Worm (Caenorhabditis elegans) whole organism, mixed stage, embryonic: Measurements from ENCODE around the gene C28D4.8.

Source experiments
- M03D4.4 ChIP-seq: sonication (generic microtip); optimal IDR thresholded peaks from 2 replicates; lab custom pipeline; 2017; ENCODE audit warnings: mild to moderate bottlenecking, missing genetic modification characterization, missing compliant biosample characterization
- bed-3 ChIP-seq: fragments of 200-800 bp; sonication (Bioruptor generic); optimal IDR thresholded peaks from 3 replicates; lab custom pipeline; 2018; ENCODE audit warnings: mild to moderate bottlenecking, missing genetic modification characterization, moderate library complexity, missing compliant biosample characterization
- blmp-1 ChIP-seq: fragments of 150-350 bp; optimal IDR thresholded peaks from 2 replicates; lab custom pipeline; 2014; ENCODE audit warnings: missing biosample characterization, missing genetic modification characterization
- ceh-39 ChIP-seq: fragments of 150-350 bp; optimal IDR thresholded peaks from 2 replicates; lab custom pipeline; 2014; ENCODE audit warnings: missing biosample characterization, missing genetic modification characterization
- ceh-43 ChIP-seq: fragments of 200-800 bp; sonication (Bioruptor generic); optimal IDR thresholded peaks from 2 replicates; lab custom pipeline; 2018; ENCODE audit warnings: mild to moderate bottlenecking, missing genetic modification characterization, moderate library complexity, missing compliant biosample characterization
- ceh-83 ChIP-seq: fragments of 200-800 bp; sonication (Bioruptor generic); optimal IDR thresholded peaks from 2 replicates; lab custom pipeline; 2018; ENCODE audit warnings: mild to moderate bottlenecking, missing genetic modification characterization, missing compliant biosample characterization
- ces-1 ChIP-seq: fragments of 150-350 bp; optimal IDR thresholded peaks from 2 replicates; lab custom pipeline; 2014; ENCODE audit warnings: missing biosample characterization, missing genetic modification reagents, missing genetic modification characterization
- cnd-1 ChIP-seq: fragments of 200-800 bp; sonication (Bioruptor generic); optimal IDR thresholded peaks from 2 replicates; lab custom pipeline; 2018; ENCODE audit warnings: mild to moderate bottlenecking, missing genetic modification characterization, missing compliant biosample characterization
- drap-1 ChIP-seq: fragments of 200-800 bp; sonication (Bioruptor generic); optimal IDR thresholded peaks from 3 replicates; lab custom pipeline; 2018; ENCODE audit warnings: mild to moderate bottlenecking, missing genetic modification characterization, missing compliant biosample characterization
- elt-1 ChIP-seq: sonication (generic microtip); optimal IDR thresholded peaks from 2 replicates; lab custom pipeline; 2017; ENCODE audit warnings: missing genetic modification characterization, mild to moderate bottlenecking, missing compliant biosample characterization, antibody characterized with exemption, moderate library complexity, borderline replicate concordance; ENCODE audit not compliant: insufficient read depth
- elt-3 ChIP-seq: fragments of 150-350 bp; optimal IDR thresholded peaks from 2 replicates; lab custom pipeline; 2014; ENCODE audit warnings: missing biosample characterization, missing genetic modification characterization
- flh-1 ChIP-seq: fragments of 200-800 bp; sonication (Bioruptor generic); optimal IDR thresholded peaks from 2 replicates; lab custom pipeline; 2018; ENCODE audit warnings: mild to moderate bottlenecking, missing genetic modification characterization, moderate library complexity, missing compliant biosample characterization
- ham-2 ChIP-seq: fragments of 200-800 bp; sonication (Bioruptor generic); optimal IDR thresholded peaks from 2 replicates; lab custom pipeline; 2018; ENCODE audit warnings: mild to moderate bottlenecking, missing genetic modification characterization, missing compliant biosample characterization
- hlh-1 ChIP-seq: fragments of 150-350 bp; optimal IDR thresholded peaks from 2 replicates; lab custom pipeline; 2014; ENCODE audit warnings: missing biosample characterization, missing genetic modification reagents, missing genetic modification characterization
- lin-13 ChIP-seq: fragments of 150-350 bp; optimal IDR thresholded peaks from 2 replicates; lab custom pipeline; 2014; ENCODE audit warnings: missing biosample characterization, missing genetic modification characterization
- lin-32 ChIP-seq: fragments of 200-800 bp; sonication (Bioruptor generic); optimal IDR thresholded peaks from 2 replicates; lab custom pipeline; 2018; ENCODE audit warnings: mild to moderate bottlenecking, missing genetic modification characterization, missing compliant biosample characterization
- lsy-2 ChIP-seq: fragments of 150-350 bp; optimal IDR thresholded peaks from 2 replicates; lab custom pipeline; 2014; ENCODE audit warnings: missing biosample characterization, missing genetic modification characterization
- mab-5 ChIP-seq: fragments of 150-350 bp; optimal IDR thresholded peaks from 2 replicates; lab custom pipeline; 2014; ENCODE audit warnings: missing biosample characterization, missing genetic modification characterization
- mep-1 ChIP-seq: fragments of 150-350 bp; optimal IDR thresholded peaks from 2 replicates; lab custom pipeline; 2017; ENCODE audit warnings: missing biosample characterization, missing genetic modification reagents, missing genetic modification characterization, inconsistent platforms
- mls-2 ChIP-seq: sonication (generic microtip); optimal IDR thresholded peaks from 2 replicates; lab custom pipeline; 2016; ENCODE audit warnings: mild to moderate bottlenecking, missing genetic modification characterization, moderate library complexity, missing compliant biosample characterization
- nhr-12 ChIP-seq: fragments of 150-350 bp; optimal IDR thresholded peaks from 2 replicates; lab custom pipeline; 2014; ENCODE audit warnings: missing biosample characterization, missing genetic modification characterization
- nhr-2 ChIP-seq: fragments of 150-350 bp; optimal IDR thresholded peaks from 2 replicates; lab custom pipeline; 2014; ENCODE audit warnings: missing biosample characterization, missing genetic modification characterization
- nhr-237 ChIP-seq: fragments of 150-350 bp; optimal IDR thresholded peaks from 2 replicates; lab custom pipeline; 2014; ENCODE audit warnings: missing biosample characterization, missing genetic modification characterization
- nhr-28 ChIP-seq: fragments of 150-350 bp; optimal IDR thresholded peaks from 2 replicates; lab custom pipeline; 2014; ENCODE audit warnings: missing biosample characterization, missing genetic modification characterization
- nhr-76 ChIP-seq: sonication (generic microtip); optimal IDR thresholded peaks from 2 replicates; lab custom pipeline; 2017; ENCODE audit warnings: missing biosample characterization, missing genetic modification characterization
- pha-4 ChIP-seq: fragments of 150-350 bp; optimal IDR thresholded peaks from 2 replicates; lab custom pipeline; 2018; ENCODE audit warnings: missing biosample characterization, missing genetic modification reagents, missing genetic modification characterization
- sem-2 ChIP-seq: fragments of 200-800 bp; sonication (Bioruptor generic); optimal IDR thresholded peaks from 2 replicates; lab custom pipeline; 2018; ENCODE audit warnings: mild to moderate bottlenecking, missing genetic modification characterization, missing compliant biosample characterization
- sptf-1 ChIP-seq: sonication (generic microtip); optimal IDR thresholded peaks from 2 replicates; lab custom pipeline; 2017; ENCODE audit warnings: mild to moderate bottlenecking, missing genetic modification characterization, moderate library complexity, missing compliant biosample characterization
- tbx-8 ChIP-seq: fragments of 200-800 bp; sonication (Bioruptor generic); optimal IDR thresholded peaks from 2 replicates; lab custom pipeline; 2018; ENCODE audit warnings: mild to moderate bottlenecking, missing genetic modification characterization, moderate library complexity, missing compliant biosample characterization
- unc-120 ChIP-seq: sonication (generic microtip); optimal IDR thresholded peaks from 2 replicates; lab custom pipeline; 2017; ENCODE audit warnings: missing genetic modification characterization, missing compliant biosample characterization; ENCODE audit not compliant: poor library complexity, severe bottlenecking
- unc-39 ChIP-seq: fragments of 150-350 bp; optimal IDR thresholded peaks from 2 replicates; lab custom pipeline; 2014; ENCODE audit warnings: missing biosample characterization, missing genetic modification characterization
- unc-62 ChIP-seq: fragments of 150-350 bp; optimal IDR thresholded peaks from 2 replicates; lab custom pipeline; 2014; ENCODE audit warnings: missing biosample characterization, missing genetic modification reagents, missing genetic modification characterization

The C28D4.8 gene

ce11 chrIV:9737204-9737790, 10.9 kb downstream of the C28D4.8 start, which contains the start of gene cka-1:
cka-1 (minus strand) TSS chrIV:9737621.
- no peak for TF ChIP-seq ham-2 (GFP tag; lab: Kevin White, UChicago)
- no peak for TF ChIP-seq flh-1
- TF ChIP-seq pha-4 (tag; lab: Kevin White, UChicago) = no peak
- no peak for TF ChIP-seq nhr-12 (tag; lab: Kevin White, UChicago)
- no peak for TF ChIP-seq sem-2 (GFP tag; lab: Kevin White, UChicago)
- no peak for TF ChIP-seq unc-39
- TF ChIP-seq sptf-1 (tag; lab: Kevin White, UChicago) = no peak
- no peak for TF ChIP-seq unc-120 (tag; lab: Kevin White, UChicago)
- no peak for TF ChIP-seq bed-3
- no peak for TF ChIP-seq elt-3 (tag; lab: Kevin White, UChicago)
- TF ChIP-seq M03D4.4 (tag; lab: Kevin White, UChicago) = no peak
- no peak for TF ChIP-seq nhr-28 (tag; lab: Kevin White, UChicago)
- no peak for TF ChIP-seq tbx-8

ce11 chrIV:9735750-9736149, 12.5 kb downstream of the C28D4.8 start:
- no peak for TF ChIP-seq ceh-39 (tag; lab: Kevin White, UChicago)
- no peak for TF ChIP-seq hlh-1 (tag; lab: Kevin White, UChicago)
- TF ChIP-seq mab-5 (tag; lab: Kevin White, UChicago) = no peak
- TF ChIP-seq lsy-2 (tag; lab: Kevin White, UChicago) = no peak
- no peak for TF ChIP-seq nhr-28 (tag; lab: Kevin White, UChicago)
- TF ChIP-seq ceh-43 = no peak
- no peak for TF ChIP-seq sem-2 (GFP tag; lab: Kevin White, UChicago)
- TF ChIP-seq ham-2 (GFP tag; lab: Kevin White, UChicago) = no peak
- TF ChIP-seq bed-3 = no peak
- no peak for TF ChIP-seq nhr-12 (tag; lab: Kevin White, UChicago)
- no peak for TF ChIP-seq blmp-1 (tag; lab: Kevin White, UChicago)
- TF ChIP-seq elt-3 (tag; lab: Kevin White, UChicago) = no peak
- TF ChIP-seq unc-62 (GFP tag; lab: Kevin White, UChicago) = no peak
- TF ChIP-seq ceh-83 = no peak
- no peak for TF ChIP-seq mls-2
- no peak for TF ChIP-seq ces-1 (GFP tag; lab: Kevin White, UChicago)
- no peak for TF ChIP-seq sptf-1 (tag; lab: Kevin White, UChicago)

- TF ChIP-seq nhr-76 (tag; lab: Kevin White, UChicago) (no peak), elt-3 (tag; lab: Kevin White, UChicago) (no peak), lin-32 (GFP tag; lab: Kevin White, UChicago) (no peak), unc-120 (tag; lab: Kevin White, UChicago) (peak; percentile 56), ceh-83 (no peak)
Measured at ce11 chrIV:9734861-9735260, 13.4 kb downstream of the C28D4.8 start.

- TF ChIP-seq lin-13 (tag; lab: Kevin White, UChicago) (no peak), elt-3 (tag; lab: Kevin White, UChicago) (no peak), M03D4.4 (tag; lab: Kevin White, UChicago) (no peak), lin-32 (GFP tag; lab: Kevin White, UChicago) (no peak), nhr-76 (tag; lab: Kevin White, UChicago) (no peak), sptf-1 (tag; lab: Kevin White, UChicago) (no peak), nhr-12 (tag; lab: Kevin White, UChicago) (no peak), nhr-237 (tag; lab: Kevin White, UChicago) (no peak), pha-4 (tag; lab: Kevin White, UChicago) (no peak), ces-1 (GFP tag; lab: Kevin White, UChicago) (no peak), hlh-1 (tag; lab: Kevin White, UChicago) (no peak), drap-1 (GFP tag; lab: Kevin White, UChicago) (no peak), nhr-28 (tag; lab: Kevin White, UChicago) (no peak), mab-5 (tag; lab: Kevin White, UChicago) (no peak), unc-120 (tag; lab: Kevin White, UChicago) (no peak)
Measured at ce11 chrIV:9733904-9734303, 14.3 kb downstream of the C28D4.8 start.

ce11 chrIV:9728376-9728775, 19.9 kb downstream of the C28D4.8 start, which contains the start of gene nhr-100:
nhr-100 (plus strand) TSS chrIV:9728676.
- TF ChIP-seq bed-3 (no peak), nhr-76 (tag; lab: Kevin White, UChicago) (no peak), ces-1 (GFP tag; lab: Kevin White, UChicago) (no peak), nhr-2 (tag; lab: Kevin White, UChicago) (no peak), hlh-1 (tag; lab: Kevin White, UChicago) (no peak), cnd-1 (tag; lab: Kevin White, UChicago) (no peak), elt-1 (tag; lab: Kevin White, UChicago) (no peak), lin-32 (GFP tag; lab: Kevin White, UChicago) (no peak), nhr-12 (tag; lab: Kevin White, UChicago) (no peak), sptf-1 (tag; lab: Kevin White, UChicago) (no peak), sem-2 (GFP tag; lab: Kevin White, UChicago) (no peak), lsy-2 (tag; lab: Kevin White, UChicago) (no peak), nhr-237 (tag; lab: Kevin White, UChicago) (no peak), ceh-39 (tag; lab: Kevin White, UChicago) (no peak), unc-62 (GFP tag; lab: Kevin White, UChicago) (no peak), mls-2 (no peak), mep-1 (tag; lab: Kevin White, UChicago) (no peak), blmp-1 (tag; lab: Kevin White, UChicago) (no peak), elt-3 (tag; lab: Kevin White, UChicago) (no peak), ham-2 (GFP tag; lab: Kevin White, UChicago) (no peak)
